Fruit fly (Drosophila melanogaster) whole organism, embryonic: Measurements from ENCODE around the gene Pp2C1.

Experiments
- Antp ChIP-seq: fragments of 200-800 bp; sonication (Bioruptor generic); optimal IDR thresholded peaks from 3 replicates; lab custom pipeline; 2016; ENCODE audit warnings: missing biosample characterization, missing genetic modification characterization
- Asciz ChIP-seq: fragments of 200-800 bp; sonication (Bioruptor generic); optimal IDR thresholded peaks from 2 replicates; lab custom pipeline; 2017; ENCODE audit warnings: missing biosample characterization, mild to moderate bottlenecking, missing genetic modification characterization, missing genetic modification reagents
- Blimp-1 ChIP-seq: fragments of 200-800 bp; sonication (Bioruptor generic); optimal IDR thresholded peaks from 3 replicates; lab custom pipeline; 2018; ENCODE audit warnings: missing biosample characterization, missing genetic modification characterization, mild to moderate bottlenecking, moderate library complexity, missing genetic modification reagents
- CG11247 ChIP-seq: fragments of 200-800 bp; sonication (Bioruptor generic); IDR thresholded peaks from 2 replicates; pipeline ENCODE4 v1.3.6; 2022; ENCODE audit warnings: missing biosample characterization, missing genetic modification characterization
- CG13424 ChIP-seq: fragments of 200-800 bp; sonication (Bioruptor generic); optimal IDR thresholded peaks from 2 replicates; lab custom pipeline; 2019; ENCODE audit warnings: missing biosample characterization, mild to moderate bottlenecking, missing genetic modification characterization, moderate library complexity
- CG13624 ChIP-seq: fragments of 200-800 bp; sonication (Bioruptor generic); optimal IDR thresholded peaks from 2 replicates; lab custom pipeline; 2016; ENCODE audit warnings: missing biosample characterization, missing genetic modification characterization
- CG14965 ChIP-seq: fragments of 200-800 bp; sonication (Bioruptor generic); optimal IDR thresholded peaks from 2 replicates; lab custom pipeline; 2016; ENCODE audit warnings: missing biosample characterization, missing genetic modification characterization, borderline replicate concordance
- CG16815 ChIP-seq: fragments of 200-800 bp; sonication (Bioruptor generic); optimal IDR thresholded peaks from 3 replicates; lab custom pipeline; 2017; ENCODE audit warnings: missing biosample characterization, mild to moderate bottlenecking, missing genetic modification characterization
- CG18599 ChIP-seq: fragments of 200-800 bp; sonication (Bioruptor generic); optimal IDR thresholded peaks from 3 replicates; lab custom pipeline; 2017; ENCODE audit warnings: missing biosample characterization, missing genetic modification characterization, mild to moderate bottlenecking, moderate library complexity, missing genetic modification reagents
- CG18619 ChIP-seq: fragments of 200-800 bp; sonication (Bioruptor generic); optimal IDR thresholded peaks from 3 replicates; lab custom pipeline; 2017; ENCODE audit warnings: missing biosample characterization, mild to moderate bottlenecking, missing genetic modification characterization
- CG2129 ChIP-seq: fragments of 200-800 bp; sonication (Bioruptor generic); IDR thresholded peaks from 2 replicates; pipeline ENCODE4 v1.3.6; 2022; ENCODE audit warnings: missing biosample characterization, missing genetic modification characterization; ENCODE audit not compliant: partially characterized antibody
- CG2712 ChIP-seq: fragments of 200-800 bp; optimal IDR thresholded peaks from 3 replicates; lab custom pipeline; 2019; ENCODE audit warnings: missing biosample characterization, mild to moderate bottlenecking, missing genetic modification characterization, moderate library complexity
- CG4328 ChIP-seq: fragments of 200-800 bp; sonication (Bioruptor generic); optimal IDR thresholded peaks from 3 replicates; lab custom pipeline; 2017; ENCODE audit warnings: missing biosample characterization, missing genetic modification reagents, missing genetic modification characterization
- CG8388 ChIP-seq: fragments of 200-800 bp; sonication (Bioruptor generic); optimal IDR thresholded peaks from 2 replicates; lab custom pipeline; 2019; ENCODE audit warnings: missing biosample characterization, mild to moderate bottlenecking, missing genetic modification characterization, moderate library complexity
- CrebB ChIP-seq: fragments of 200-800 bp; sonication (Bioruptor generic); optimal IDR thresholded peaks from 3 replicates; lab custom pipeline; 2018; ENCODE audit warnings: missing biosample characterization, mild to moderate bottlenecking, missing genetic modification characterization
- Elba2 ChIP-seq: fragments of 200-800 bp; sonication (Bioruptor generic); optimal IDR thresholded peaks from 3 replicates; lab custom pipeline; 2016; ENCODE audit warnings: missing biosample characterization, missing genetic modification characterization
- Hmr ChIP-seq: fragments of 200-800 bp; sonication (Bioruptor generic); optimal IDR thresholded peaks from 3 replicates; lab custom pipeline; 2017; ENCODE audit warnings: mild to moderate bottlenecking, missing biosample characterization, missing genetic modification reagents, missing genetic modification characterization
- Lhr ChIP-seq: fragments of 200-800 bp; sonication (Bioruptor generic); optimal IDR thresholded peaks from 3 replicates; lab custom pipeline; 2017; ENCODE audit warnings: mild to moderate bottlenecking, missing biosample characterization, missing genetic modification reagents, missing genetic modification characterization
- Myb ChIP-seq: fragments of 200-800 bp; sonication (Bioruptor generic); optimal IDR thresholded peaks from 2 replicates; lab custom pipeline; 2016; ENCODE audit warnings: missing biosample characterization, missing genetic modification characterization
- Pdp1 ChIP-seq, 2 experiments: fragments of 200-800 bp; sonication (Bioruptor generic); optimal IDR thresholded peaks; 3 replicates each; lab custom pipeline; 2016; ENCODE audit warnings: missing biosample characterization in 2 of 2, missing genetic modification characterization in 2 of 2, mild to moderate bottlenecking in 1 of 2, moderate library complexity in 1 of 2
- TFAM ChIP-seq: fragments of 200-800 bp; sonication (Bioruptor generic); optimal IDR thresholded peaks from 2 replicates; lab custom pipeline; 2017; ENCODE audit warnings: missing biosample characterization, missing genetic modification characterization, inconsistent platforms
- amos ChIP-seq: fragments of 200-800 bp; sonication (Bioruptor generic); IDR thresholded peaks from 2 replicates; pipeline ENCODE4 v1.3.6; 2022; ENCODE audit warnings: missing biosample characterization, missing genetic modification characterization; ENCODE audit not compliant: partially characterized antibody
- bowl ChIP-seq: fragments of 200-800 bp; sonication (Bioruptor generic); IDR thresholded peaks from 2 replicates; pipeline ENCODE4 v1.3.6; 2022; ENCODE audit warnings: missing biosample characterization, missing genetic modification characterization
- cg ChIP-seq: fragments of 200-800 bp; sonication (Bioruptor generic); optimal IDR thresholded peaks from 3 replicates; lab custom pipeline; 2019; ENCODE audit warnings: missing biosample characterization, mild to moderate bottlenecking, missing genetic modification characterization, moderate library complexity
- crp ChIP-seq, 2 experiments: fragments of 200-800 bp; sonication (Bioruptor generic); optimal IDR thresholded peaks; 2 replicates in 1 of 2; 3 replicates in 1 of 2; lab custom pipeline; 2017; ENCODE audit warnings: missing biosample characterization in 2 of 2, missing genetic modification characterization in 2 of 2, mild to moderate bottlenecking in 1 of 2, moderate library complexity in 1 of 2
- cwo ChIP-seq: fragments of 200-800 bp; sonication (Bioruptor generic); optimal IDR thresholded peaks from 3 replicates; lab custom pipeline; 2017; ENCODE audit warnings: missing biosample characterization, missing genetic modification characterization, mild to moderate bottlenecking, moderate library complexity, missing genetic modification reagents
- dati ChIP-seq: fragments of 200-800 bp; sonication (Bioruptor generic); IDR thresholded peaks from 2 replicates; pipeline ENCODE4 v1.3.6; 2022; ENCODE audit warnings: missing biosample characterization, missing genetic modification characterization
- dpn ChIP-seq, 2 experiments: fragments of 200-800 bp; sonication (Bioruptor generic); optimal IDR thresholded peaks; 3 replicates each; lab custom pipeline; 2016; ENCODE audit warnings: missing biosample characterization in 2 of 2, missing genetic modification characterization in 2 of 2
- fd96Cb ChIP-seq: fragments of 200-800 bp; sonication (Bioruptor generic); optimal IDR thresholded peaks from 2 replicates; lab custom pipeline; 2018; ENCODE audit warnings: missing biosample characterization, mild to moderate bottlenecking, missing genetic modification characterization, moderate library complexity
- gsb-n ChIP-seq: fragments of 200-800 bp; sonication (Bioruptor generic); optimal IDR thresholded peaks from 3 replicates; lab custom pipeline; 2018; ENCODE audit warnings: missing biosample characterization, mild to moderate bottlenecking, missing genetic modification characterization
- jing ChIP-seq: fragments of 200-800 bp; sonication (Bioruptor generic); optimal IDR thresholded peaks from 2 replicates; lab custom pipeline; 2018; ENCODE audit warnings: missing biosample characterization, mild to moderate bottlenecking, missing genetic modification characterization
- knrl ChIP-seq: fragments of 200-800 bp; sonication (Bioruptor generic); IDR thresholded peaks from 3 replicates; pipeline ENCODE4 v1.3.6; 2022; ENCODE audit warnings: missing biosample characterization, missing genetic modification characterization; ENCODE audit not compliant: partially characterized antibody
- maf-S ChIP-seq: fragments of 200-800 bp; sonication (Bioruptor generic); optimal IDR thresholded peaks from 2 replicates; lab custom pipeline; 2016; ENCODE audit warnings: missing biosample characterization, missing genetic modification characterization
- mirr ChIP-seq: fragments of 200-800 bp; sonication (Bioruptor generic); optimal IDR thresholded peaks from 3 replicates; lab custom pipeline; 2018; ENCODE audit warnings: missing biosample characterization, mild to moderate bottlenecking, missing genetic modification characterization
- nau ChIP-seq: fragments of 200-800 bp; sonication (Bioruptor generic); optimal IDR thresholded peaks from 3 replicates; lab custom pipeline; 2017; ENCODE audit warnings: missing biosample characterization, mild to moderate bottlenecking, missing genetic modification characterization, missing genetic modification reagents
- peb ChIP-seq: fragments of 200-800 bp; sonication (Bioruptor generic); IDR thresholded peaks from 2 replicates; pipeline ENCODE4 v1.3.6; 2022; ENCODE audit warnings: missing biosample characterization, missing genetic modification characterization
- phol ChIP-seq: fragments of 200-800 bp; sonication (Bioruptor generic); optimal IDR thresholded peaks from 3 replicates; lab custom pipeline; 2018; ENCODE audit warnings: missing biosample characterization, mild to moderate bottlenecking, missing genetic modification characterization, moderate library complexity
- pros ChIP-seq: fragments of 200-800 bp; sonication (Bioruptor generic); optimal IDR thresholded peaks from 3 replicates; lab custom pipeline; 2019; ENCODE audit warnings: missing biosample characterization, mild to moderate bottlenecking, missing genetic modification characterization, moderate library complexity
- row ChIP-seq: fragments of 200-800 bp; sonication (Bioruptor generic); IDR thresholded peaks from 3 replicates; pipeline ENCODE4 v1.3.6; 2022; ENCODE audit warnings: missing biosample characterization, missing genetic modification characterization
- sd ChIP-seq: fragments of 200-800 bp; sonication (Bioruptor generic); optimal IDR thresholded peaks from 3 replicates; lab custom pipeline; 2018; ENCODE audit warnings: missing biosample characterization, mild to moderate bottlenecking, missing genetic modification characterization, moderate library complexity
- seq ChIP-seq: fragments of 200-800 bp; sonication (Bioruptor generic); IDR thresholded peaks from 2 replicates; pipeline ENCODE4 v1.3.6; 2022; ENCODE audit warnings: missing biosample characterization, missing genetic modification characterization
- sima ChIP-seq: fragments of 200-800 bp; sonication (Bioruptor generic); optimal IDR thresholded peaks from 2 replicates; lab custom pipeline; 2016; ENCODE audit warnings: missing biosample characterization, missing genetic modification characterization
- sr ChIP-seq: fragments of 200-800 bp; sonication (Bioruptor generic); IDR thresholded peaks from 3 replicates; pipeline ENCODE4 v1.3.6; 2022; ENCODE audit warnings: missing biosample characterization, missing genetic modification characterization
- ttk ChIP-seq: fragments of 200-800 bp; sonication (Bioruptor generic); IDR thresholded peaks from 2 replicates; pipeline ENCODE4 v2.1.2; 2022; ENCODE audit warnings: missing biosample characterization, missing genetic modification characterization
- zf30C ChIP-seq: fragments of 200-800 bp; sonication (Bioruptor generic); optimal IDR thresholded peaks from 3 replicates; lab custom pipeline; 2018; ENCODE audit warnings: missing biosample characterization, mild to moderate bottlenecking, missing genetic modification characterization
- zfh2 ChIP-seq: fragments of 200-800 bp; sonication (Bioruptor generic); optimal IDR thresholded peaks from 2 replicates; lab custom pipeline; 2016; ENCODE audit warnings: missing biosample characterization, missing genetic modification characterization

The Pp2C1 gene

dm6 chrX:4669438-4669837 lies 17.3 kb downstream of the Pp2C1 start (continued):
- peak; percentile 17 for TF ChIP-seq zf30C
- TF ChIP-seq bowl (GFP tag; lab: Robert Waterston, UW), result no peak
- TF ChIP-seq Myb (GFP tag; lab: Kevin White, UChicago), result no peak
- peak; percentile 35; the same call in 2 of the 3 replicates for TF ChIP-seq row (GFP tag; lab: Robert Waterston, UW)
- TF ChIP-seq Pdp1 (GFP tag; optimal IDR thresholded peaks at IDR 0.05; lab: Kevin White, UChicago), result peak in 1 of 2 experiments; percentile 77
- TF ChIP-seq CG11247 (GFP tag; lab: Robert Waterston, UW), result no peak
- no peak for TF ChIP-seq CG18599 (GFP tag; lab: Kevin White, UChicago)
- peak; percentile 26 for TF ChIP-seq zfh2 (GFP tag; lab: Kevin White, UChicago)
- TF ChIP-seq Antp, result peak; percentile 1

- TF ChIP-seq sr (peak; percentile 99), Elba2 (GFP tag; lab: Kevin White, UChicago) (peak; percentile 30), knrl (GFP tag; lab: Robert Waterston, UW) (peak; percentile 51; the same call in 1 of the 3 replicates), TFAM (peak; percentile 73), Hmr (GFP tag; lab: Kevin White, UChicago) (peak; percentile 99), phol (tag; lab: Kevin White, UChicago) (peak; percentile 94), mirr (GFP tag; lab: Kevin White, UChicago) (peak; percentile 97), Lhr (GFP tag; lab: Kevin White, UChicago) (peak; percentile 88), CrebB (tag; lab: Kevin White, UChicago) (peak; percentile 95), dati (peak; percentile 87), maf-S (peak; percentile 97), CG13424 (peak; percentile 98), CG4328 (GFP tag; lab: Kevin White, UChicago) (peak; percentile 98), peb (GFP tag; lab: Robert Waterston, UW) (peak; percentile 98), cwo (GFP tag; lab: Kevin White, UChicago) (peak; percentile 96), nau (GFP tag; lab: Kevin White, UChicago) (peak; percentile 96), sima (GFP tag; lab: Kevin White, UChicago) (peak; percentile 92), cg (peak; percentile 27), CG13624 (GFP tag; lab: Kevin White, UChicago) (peak; percentile 98), seq (GFP tag; lab: Robert Waterston, UW) (peak; percentile 98), CG2129 (GFP tag; lab: Robert Waterston, UW) (no peak), amos (GFP tag; lab: Robert Waterston, UW) (peak; percentile 24; the same call in 1 of the 2 replicates), jing (GFP tag; lab: Kevin White, UChicago) (peak; percentile 96), Asciz (GFP tag; lab: Kevin White, UChicago) (peak; percentile 94), zf30C (peak; percentile 16), ttk (GFP tag; lab: Robert Waterston, UW) (peak; percentile 95), CG16815 (peak; percentile 93), sd (tag; lab: Kevin White, UChicago) (peak; percentile 90), pros (GFP tag; lab: Kevin White, UChicago) (peak; percentile 78), fd96Cb (tag; lab: Kevin White, UChicago) (peak; percentile 95), CG18619 (GFP tag; lab: Kevin White, UChicago) (peak; percentile 98), CG2712 (tag; lab: Kevin White, UChicago) (peak; percentile 95), CG8388 (GFP tag; lab: Kevin White, UChicago) (peak; percentile 94), crp (GFP tag; optimal IDR thresholded peaks at IDR 0.05; lab: Kevin White, UChicago) (peak in 1 of 2 experiments; percentile 67), gsb-n (tag; lab: Kevin White, UChicago) (peak; percentile 89), dpn (GFP tag; optimal IDR thresholded peaks at IDR 0.05; lab: Kevin White, UChicago) (peak; percentile 98 to 99), Blimp-1 (peak; percentile 94), CG14965 (peak; percentile 86)
These were observed 19.9 kb downstream of the Pp2C1 start, which contains the start of gene CG3009 for dm6 chrX:4666650-4667360. TSS of gene CG3009 (minus strand) at chrX:4666700.
